Worm (Caenorhabditis elegans): ENCODE results near the gene str-144.
A peak's percentile ranks its signal among the peaks of the same experiment; 100 is the strongest.

Gene str-144

DNA sequence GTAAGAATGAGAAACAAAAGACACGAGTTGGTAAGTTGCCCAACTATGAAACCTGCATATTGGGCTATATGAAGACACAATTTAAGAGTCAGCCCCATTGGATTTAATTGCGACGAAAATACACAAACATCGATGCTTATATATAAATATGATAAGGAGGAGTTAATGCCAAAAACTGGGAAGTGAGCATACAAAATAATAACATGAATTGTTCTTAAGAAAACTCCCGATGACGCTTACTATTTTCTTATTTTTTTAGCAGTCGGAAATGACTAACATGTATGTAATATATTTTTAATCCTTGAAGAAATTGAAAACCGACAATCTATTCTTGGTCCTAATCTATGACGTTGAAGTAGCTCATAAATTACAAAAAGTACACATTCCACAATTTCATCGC lies at the start of gene str-144:
Gene str-144 (minus strand): TSS at position 101 of the 400 bp plus-strand sequence.
- TF ChIP-seq jun-1 (tag; optimal IDR thresholded peaks at IDR 0.05) (no peak), ceh-44 (GFP tag; IDR thresholded peaks at IDR 0.05) (no peak), F26F4.8 (GFP tag; conservative IDR thresholded peaks at IDR 0.05) (no peak), ZK546.5 (tag; optimal IDR thresholded peaks at IDR 0.05) (no peak), lir-3 (tag; optimal IDR thresholded peaks at IDR 0.05) (no peak)

DNA sequence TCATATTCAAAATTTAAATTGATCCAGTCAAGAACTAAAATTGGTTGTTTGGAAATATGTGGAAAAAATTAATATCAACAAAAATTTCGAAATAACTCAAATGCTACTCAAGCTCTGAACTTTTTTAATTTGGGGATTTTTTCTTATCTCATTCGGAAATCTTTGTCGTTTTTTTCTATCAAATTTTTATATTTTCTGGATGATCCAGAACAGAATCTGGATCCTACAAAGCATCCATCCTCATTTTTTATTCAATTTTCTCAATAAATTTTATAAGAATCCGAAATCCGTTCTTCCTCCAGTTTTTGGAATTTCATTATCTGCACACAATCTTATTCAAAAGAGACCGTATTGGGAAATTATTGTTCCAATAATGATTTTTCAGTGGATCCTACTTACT lies 48.9 kb upstream of the str-144 start, which contains the start of gene D1014.6:
Gene D1014.6 (plus strand): TSS at position 301 of the 400 bp plus-strand sequence.
- TF ChIP-seq fkh-10 (GFP tag; optimal IDR thresholded peaks at IDR 0.05) (no peak), mxl-3 (GFP tag; optimal IDR thresholded peaks at IDR 0.05) (no peak), snpc-1.2 (GFP tag; IDR thresholded peaks at IDR 0.05) (no peak)

ce11 chrV:8117964-8118363 lies 46.0 kb upstream of the str-144 start, which contains the start of gene D1014.7:
Gene D1014.7, plus strand, starts transcription at chrV:8118264.
- no peak for TF ChIP-seq fos-1 (tag; optimal IDR thresholded peaks at IDR 0.05)
- no peak for TF ChIP-seq zfp-3 (GFP tag; conservative IDR thresholded peaks at IDR 0.05)
- no peak for TF ChIP-seq dpl-1 (GFP tag; optimal IDR thresholded peaks at IDR 0.05)
- TF ChIP-seq set-16 (GFP tag; IDR thresholded peaks at IDR 0.05), result no peak
- TF ChIP-seq dmd-9 (GFP tag; IDR thresholded peaks at IDR 0.05), result no peak
- TF ChIP-seq jun-1 (tag; optimal IDR thresholded peaks at IDR 0.05), result no peak
- no peak for TF ChIP-seq aly-2 (tag; optimal IDR thresholded peaks at IDR 0.05)
- TF ChIP-seq Y75B8A.6 (GFP tag; IDR thresholded peaks at IDR 0.05), result no peak
- TF ChIP-seq mdl-1 (tag; optimal IDR thresholded peaks at IDR 0.05), result no peak
- no peak for TF ChIP-seq madf-9 (GFP tag; conservative IDR thresholded peaks at IDR 0.05)
- TF ChIP-seq fkh-10 (GFP tag; optimal IDR thresholded peaks at IDR 0.05), result no peak
- no peak for TF ChIP-seq daf-16 (GFP tag; optimal IDR thresholded peaks at IDR 0.05)
- no peak for TF ChIP-seq daf-16 (tag; optimal IDR thresholded peaks at IDR 0.05)
- no peak for TF ChIP-seq Y48G9A.11 (GFP tag; IDR thresholded peaks at IDR 0.05)
- no peak for TF ChIP-seq lin-13 (GFP tag; optimal IDR thresholded peaks at IDR 0.05)
- TF ChIP-seq lin-15B (tag; optimal IDR thresholded peaks at IDR 0.05), result no peak
- TF ChIP-seq egl-43 (GFP tag; IDR thresholded peaks at IDR 0.05), result no peak
- no peak for TF ChIP-seq ZK337.2 (GFP tag; IDR thresholded peaks at IDR 0.05)
- TF ChIP-seq lin-38 (GFP tag; IDR thresholded peaks at IDR 0.05), result no peak
- no peak for TF ChIP-seq snpc-1.2 (GFP tag; IDR thresholded peaks at IDR 0.05)

- TF ChIP-seq unc-62 (GFP tag; optimal IDR thresholded peaks at IDR 0.05 in 1 of 2) (peak in 1 of 2 experiments; percentile 93), unc-62 (tag; optimal IDR thresholded peaks at IDR 0.05) (no peak), F10B5.3 (tag; optimal IDR thresholded peaks at IDR 0.05) (no peak)
Measured at ce11 chrV:8114542-8114941, 42.6 kb upstream of the str-144 start.

- TF ChIP-seq zfp-3 (GFP tag; conservative IDR thresholded peaks at IDR 0.05) (no peak), gei-8 (GFP tag; optimal IDR thresholded peaks at IDR 0.05) (no peak), tag-97 (GFP tag; IDR thresholded peaks at IDR 0.05) (no peak), dve-1 (tag; optimal IDR thresholded peaks at IDR 0.05; ENCODE audit: insufficient read depth) (no peak), ama-1 (optimal IDR thresholded peaks at IDR 0.05) (no peak), mes-2 (tag; optimal IDR thresholded peaks at IDR 0.05; ENCODE audit: poor library complexity, severe bottlenecking) (no peak), lsy-2 (tag; optimal IDR thresholded peaks at IDR 0.05) (no peak), dmd-8 (GFP tag; IDR thresholded peaks at IDR 0.05) (no peak), set-16 (GFP tag; IDR thresholded peaks at IDR 0.05) (no peak), pha-4 (GFP tag; IDR thresholded peaks at IDR 0.05) (no peak), pha-4 (tag; optimal IDR thresholded peaks at IDR 0.05) (no peak), hlh-30 (tag; optimal IDR thresholded peaks at IDR 0.05; ENCODE audit: insufficient read depth) (no peak), hlh-11 (tag; optimal IDR thresholded peaks at IDR 0.05) (no peak), fkh-10 (GFP tag; optimal IDR thresholded peaks at IDR 0.05) (no peak)
Measured at ce11 chrV:8110816-8111215, 38.9 kb upstream of the str-144 start.

Measured in whole organism, L4 larva.